Worm (Caenorhabditis elegans) whole organism, mixed stage, embryonic: ENCODE data around the gene srw-67.

Experiments
- elt-1 ChIP-seq: sonication (generic microtip); optimal IDR thresholded peaks from 2 replicates; lab custom pipeline; 2017; ENCODE audit warnings: missing genetic modification characterization, mild to moderate bottlenecking, missing compliant biosample characterization, antibody characterized with exemption, moderate library complexity, borderline replicate concordance; ENCODE audit not compliant: insufficient read depth
- elt-3 ChIP-seq: fragments of 150-350 bp; optimal IDR thresholded peaks from 2 replicates; lab custom pipeline; 2014; ENCODE audit warnings: missing biosample characterization, missing genetic modification characterization
- flh-1 ChIP-seq: fragments of 200-800 bp; sonication (Bioruptor generic); optimal IDR thresholded peaks from 2 replicates; lab custom pipeline; 2018; ENCODE audit warnings: mild to moderate bottlenecking, missing genetic modification characterization, moderate library complexity, missing compliant biosample characterization
- lin-13 ChIP-seq: fragments of 150-350 bp; optimal IDR thresholded peaks from 2 replicates; lab custom pipeline; 2014; ENCODE audit warnings: missing biosample characterization, missing genetic modification characterization
- mls-2 ChIP-seq: sonication (generic microtip); optimal IDR thresholded peaks from 2 replicates; lab custom pipeline; 2016; ENCODE audit warnings: mild to moderate bottlenecking, missing genetic modification characterization, moderate library complexity, missing compliant biosample characterization
- nhr-237 ChIP-seq: fragments of 150-350 bp; optimal IDR thresholded peaks from 2 replicates; lab custom pipeline; 2014; ENCODE audit warnings: missing biosample characterization, missing genetic modification characterization
- pha-4 ChIP-seq: fragments of 150-350 bp; optimal IDR thresholded peaks from 2 replicates; lab custom pipeline; 2018; ENCODE audit warnings: missing biosample characterization, missing genetic modification reagents, missing genetic modification characterization
- snpc-4 ChIP-seq: fragments of 150-350 bp; optimal IDR thresholded peaks from 2 replicates; lab custom pipeline; 2014; ENCODE audit warnings: missing biosample characterization, missing genetic modification characterization
- unc-62 ChIP-seq: fragments of 150-350 bp; optimal IDR thresholded peaks from 2 replicates; lab custom pipeline; 2014; ENCODE audit warnings: missing biosample characterization, missing genetic modification reagents, missing genetic modification characterization
- ztf-11 ChIP-seq: fragments of 150-350 bp; optimal IDR thresholded peaks from 2 replicates; lab custom pipeline; 2014; ENCODE audit warnings: missing biosample characterization, missing genetic modification characterization

ce11 chrV:7400095-7400494, 17.4 kb upstream of the srw-67 start, which contains the start of gene cnc-9:
- no peak for TF ChIP-seq flh-1 (GFP tag; lab: Kevin White, UChicago)
- no peak for TF ChIP-seq unc-62 (GFP tag; lab: Kevin White, UChicago)
- no peak for TF ChIP-seq pha-4
- no peak for TF ChIP-seq elt-3 (tag; lab: Kevin White, UChicago)
- TF ChIP-seq lin-13 (tag; lab: Kevin White, UChicago) = no peak
- TF ChIP-seq elt-1 (tag; lab: Kevin White, UChicago) = no peak
- TF ChIP-seq snpc-4 (tag; lab: Kevin White, UChicago) = no peak
- TF ChIP-seq mls-2 = no peak
- TF ChIP-seq nhr-237 = no peak
- no peak for TF ChIP-seq ztf-11 (tag; lab: Kevin White, UChicago)
